Worm (Caenorhabditis elegans): ENCODE results near the gene C33F10.12.

C33F10.12 gene

ce11 chrII:4851594-4852106 lies 14.1 kb upstream of the C33F10.12 start, which contains the start of gene dnj-9 (continued):
- TF ChIP-seq egl-44 (GFP tag; IDR thresholded peaks at IDR 0.05) (peak; percentile 82; the same call in 1 of the 2 replicates), ceh-91 (GFP tag; IDR thresholded peaks at IDR 0.05) (peak; percentile 69), mcd-1 (GFP tag; IDR thresholded peaks at IDR 0.05) (peak; percentile 93), hmg-1.2 (GFP tag; IDR thresholded peaks at IDR 0.05) (peak; percentile 73), akir-1 (GFP tag; optimal IDR thresholded peaks at IDR 0.05) (no peak), ceh-58 (GFP tag; IDR thresholded peaks at IDR 0.05) (no peak), lir-1 (GFP tag; conservative IDR thresholded peaks at IDR 0.05) (peak; percentile 78), let-526 (GFP tag; IDR thresholded peaks at IDR 0.05) (peak; percentile 83; the same call in 1 of the 2 replicates), nhr-27 (tag; optimal IDR thresholded peaks at IDR 0.05) (peak; percentile 41), lin-26 (GFP tag; IDR thresholded peaks at IDR 0.05) (peak; percentile 40; the same call in 1 of the 2 replicates), F33H1.4 (GFP tag; IDR thresholded peaks at IDR 0.05) (peak; percentile 84), C06A6.2 (GFP tag; conservative IDR thresholded peaks at IDR 0.05) (peak; percentile 91), efl-1 (GFP tag; optimal IDR thresholded peaks at IDR 0.05) (peak; percentile 91), fkh-3 (tag; optimal IDR thresholded peaks at IDR 0.05) (no peak), madf-10 (tag; optimal IDR thresholded peaks at IDR 0.05) (peak; percentile 71), F23B12.7 (tag; optimal IDR thresholded peaks at IDR 0.05; ENCODE audit: insufficient read depth) (peak; percentile 92), lag-1 (GFP tag; IDR thresholded peaks at IDR 0.05) (no peak), sptf-2 (GFP tag; optimal IDR thresholded peaks at IDR 0.05) (no peak), hlh-12 (tag; optimal IDR thresholded peaks at IDR 0.05) (no peak), F49E8.2 (tag; optimal IDR thresholded peaks at IDR 0.05; ENCODE audit: insufficient read depth) (peak; percentile 71), ZK185.1 (tag; optimal IDR thresholded peaks at IDR 0.05; ENCODE audit: poor library complexity, severe bottlenecking) (peak; percentile 95), pbrm-1 (GFP tag; IDR thresholded peaks at IDR 0.05) (peak; percentile 91), unc-62 (GFP tag; optimal IDR thresholded peaks at IDR 0.05) (no peak), ceh-40 (GFP tag; IDR thresholded peaks at IDR 0.05) (peak; percentile 51; the same call in 1 of the 2 replicates), lsl-1 (GFP tag; optimal IDR thresholded peaks at IDR 0.05) (peak; percentile 82), mel-28 (tag; optimal IDR thresholded peaks at IDR 0.05; ENCODE audit: borderline replicate concordance) (peak; percentile 6), snpc-4 (GFP tag; optimal IDR thresholded peaks at IDR 0.05) (peak; percentile 74), snpc-4 (tag; optimal IDR thresholded peaks at IDR 0.05) (peak in 3 of 4 experiments; percentile 82 to 86 (median 84)), lin-54 (GFP tag; optimal IDR thresholded peaks at IDR 0.05) (peak; percentile 99), B0261.1 (tag; optimal IDR thresholded peaks at IDR 0.05) (peak; percentile 15), egl-18 (GFP tag; IDR thresholded peaks at IDR 0.05) (peak; percentile 72; the same call in 1 of the 2 replicates)

- no peak for TF ChIP-seq C17E4.6 (GFP tag; IDR thresholded peaks at IDR 0.05)
- no peak for TF ChIP-seq nhr-120 (GFP tag; IDR thresholded peaks at IDR 0.05)
- TF ChIP-seq cebp-1 (GFP tag; IDR thresholded peaks at IDR 0.05), result no peak
- TF ChIP-seq cebp-1 (tag; optimal IDR thresholded peaks at IDR 0.05), result no peak
- TF ChIP-seq dpff-1 (tag; optimal IDR thresholded peaks at IDR 0.05), result no peak
- no peak for TF ChIP-seq Y67H2A.10 (GFP tag; conservative IDR thresholded peaks at IDR 0.05)
- no peak for TF ChIP-seq Y95B8A.8 (GFP tag; IDR thresholded peaks at IDR 0.05)
- no peak for TF ChIP-seq C06A6.2 (GFP tag; conservative IDR thresholded peaks at IDR 0.05)
- no peak for TF ChIP-seq F57C9.4 (tag; optimal IDR thresholded peaks at IDR 0.05)
- TF ChIP-seq B0261.1 (tag; optimal IDR thresholded peaks at IDR 0.05), result no peak
- no peak for TF ChIP-seq ceh-40 (GFP tag; IDR thresholded peaks at IDR 0.05)
These were observed 12.3 kb upstream of the C33F10.12 start, which contains the start of gene T23B7.3 for ce11 chrII:4849885-4850284. TSS of gene T23B7.3 (plus strand) at chrII:4850185.
